Worm (Caenorhabditis elegans): ENCODE data around the gene nspf-3.
"Not testable (repeated sequence)": the region's sequence is repeated elsewhere in the genome, so short reads cannot be mapped to it uniquely, and the experiment has no call there.

The nspf-3 gene

DNA sequence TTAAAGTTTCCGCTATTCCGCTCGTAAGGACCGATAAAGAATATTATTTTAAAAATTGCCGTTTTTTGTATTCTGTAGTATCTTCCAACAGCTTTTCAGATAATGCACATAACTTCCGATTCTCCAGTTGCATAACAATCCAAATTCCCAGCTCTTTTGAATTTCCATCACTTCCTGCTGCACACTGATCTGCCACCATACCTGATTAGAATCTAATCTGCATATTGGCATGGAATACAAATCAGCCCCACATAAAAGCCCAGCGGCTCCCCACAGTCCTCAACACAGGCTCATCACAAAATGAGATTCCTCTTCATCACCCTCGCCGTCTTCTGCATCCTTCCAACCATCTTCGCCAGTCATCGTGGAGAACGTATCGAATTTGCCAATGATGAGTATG lies 1.4 kb downstream of the nspf-3 start, which contains the start of gene nspf-2:
Gene nspf-2 (plus strand): TSS at position 301 of the 400 bp plus-strand sequence.
- TF ChIP-seq lin-38 (GFP tag; IDR thresholded peaks at IDR 0.05); snpc-1.2 (GFP tag; IDR thresholded peaks at IDR 0.05); daf-12 (tag; optimal IDR thresholded peaks at IDR 0.05): not testable (repeated sequence)

DNA sequence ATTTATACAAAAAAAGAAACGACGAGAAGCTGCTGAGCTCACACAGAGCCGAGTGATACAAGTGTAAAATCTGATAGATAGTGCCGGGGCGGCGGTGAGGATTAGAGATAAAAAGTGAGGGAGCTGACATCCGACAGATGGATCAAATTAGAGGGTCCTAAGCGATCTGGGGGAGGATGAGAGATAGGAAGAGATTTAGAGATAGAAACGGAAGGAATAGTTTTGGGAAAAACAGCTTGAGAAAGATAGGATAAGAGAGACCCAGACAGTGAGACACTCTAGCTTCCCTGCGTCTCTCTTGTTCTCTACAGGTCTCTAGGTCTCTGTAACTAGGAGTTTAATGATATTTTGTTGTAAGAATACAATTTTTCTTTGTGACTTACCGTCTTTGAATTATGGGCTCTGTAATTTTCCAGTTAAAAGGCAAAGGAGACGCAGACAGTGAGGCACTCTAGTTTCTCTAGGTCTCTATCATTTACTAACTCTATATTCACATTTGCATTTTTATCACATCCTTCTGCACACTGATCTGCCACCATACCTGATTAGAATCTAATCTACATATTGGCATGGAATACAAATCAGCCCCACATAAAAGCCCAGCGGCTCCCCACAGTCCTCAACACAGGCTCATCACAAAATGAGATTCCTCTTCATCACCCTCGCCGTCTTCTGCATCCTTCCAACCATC lies 2.9 kb downstream of the nspf-3 start, which contains the start of the genes sup-9 and nspf-1:
Gene sup-9 (minus strand): TSS at position 43 of the 691 bp plus-strand sequence.
Gene nspf-1 (plus strand): TSS at position 641 of the 691 bp plus-strand sequence.
- TF ChIP-seq dve-1 (tag; optimal IDR thresholded peaks at IDR 0.05; ENCODE audit: insufficient read depth), result no peak
- TF ChIP-seq Y75B8A.6 (GFP tag; IDR thresholded peaks at IDR 0.05), result no peak
- TF ChIP-seq zfp-2 (tag; optimal IDR thresholded peaks at IDR 0.05), result no peak
- TF ChIP-seq ctbp-1 (GFP tag; IDR thresholded peaks at IDR 0.05), result 0 out of 2 replicates have a peak, but pooled peaks have one; percentile 32
- no peak for TF ChIP-seq unc-130 (GFP tag; optimal IDR thresholded peaks at IDR 0.05)
- no peak for TF ChIP-seq F44E2.7 (GFP tag; IDR thresholded peaks at IDR 0.05)
- peak in 1 of 2 experiments; percentile 45 for TF ChIP-seq daf-16 (GFP tag; optimal IDR thresholded peaks at IDR 0.05)
- TF ChIP-seq daf-16 (tag; optimal IDR thresholded peaks at IDR 0.05), result no peak
- TF ChIP-seq nhr-11 (tag; optimal IDR thresholded peaks at IDR 0.05), result peak; percentile 9
- TF ChIP-seq F10B5.3 (tag; optimal IDR thresholded peaks at IDR 0.05), result no peak
- no peak for TF ChIP-seq ces-1 (GFP tag; optimal IDR thresholded peaks at IDR 0.05)

DNA sequence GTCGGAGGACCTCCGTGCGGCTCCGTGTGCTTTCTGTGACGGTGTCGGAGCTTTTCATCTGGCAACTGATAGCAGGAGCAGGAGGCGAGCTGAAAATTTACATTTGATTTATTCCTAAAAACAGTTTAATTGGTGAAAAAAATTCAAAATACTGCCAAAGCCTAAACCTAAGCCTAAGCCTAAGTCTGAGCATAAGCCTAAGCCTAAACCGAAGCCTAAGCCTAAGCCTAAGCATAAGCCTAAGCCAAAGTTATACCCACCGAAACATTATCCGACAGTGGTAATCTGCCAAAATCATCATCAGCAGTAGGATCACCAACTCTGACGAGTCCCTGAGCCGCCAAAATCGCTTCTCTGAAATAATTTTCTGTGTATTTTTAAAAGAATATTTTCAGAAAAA lies 5.2 kb downstream of the nspf-3 start:
- peak; percentile 96 for TF ChIP-seq aha-1 (tag)
- TF ChIP-seq nhr-76 (tag; optimal IDR thresholded peaks at IDR 0.05), result no peak
- no peak for TF ChIP-seq attf-4 (tag; optimal IDR thresholded peaks at IDR 0.05)

DNA sequence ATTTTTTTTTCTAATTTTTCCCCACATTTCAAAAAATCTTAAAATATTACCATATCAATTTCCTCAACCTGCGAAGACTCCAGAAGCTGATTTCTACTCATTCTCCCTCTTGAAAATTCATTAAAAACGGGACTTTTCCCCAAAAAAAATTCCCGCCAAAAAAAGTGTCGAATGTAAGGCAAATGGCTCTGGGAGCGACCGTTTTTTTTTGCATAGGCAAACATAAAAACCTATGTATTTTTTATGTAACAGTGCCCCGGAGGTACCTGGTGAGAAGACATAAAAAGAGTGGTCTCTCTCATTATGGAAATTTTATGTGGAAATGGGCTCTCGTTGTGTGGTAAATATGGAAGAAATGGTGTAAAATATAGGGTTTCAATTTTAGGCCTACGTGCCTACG lies 5.8 kb downstream of the nspf-3 start, which contains the start of gene ceh-87:
Gene ceh-87 (minus strand): TSS at position 101 of the 400 bp plus-strand sequence.
- no peak for TF ChIP-seq nhr-237 (tag; optimal IDR thresholded peaks at IDR 0.05)
- TF ChIP-seq Y105C5A.15 (GFP tag; IDR thresholded peaks at IDR 0.05), result no peak
- no peak for TF ChIP-seq sdz-12 (GFP tag; optimal IDR thresholded peaks at IDR 0.05)
- TF ChIP-seq daf-16 (GFP tag; optimal IDR thresholded peaks at IDR 0.05), result no peak
- TF ChIP-seq daf-16 (tag; optimal IDR thresholded peaks at IDR 0.05), result no peak
- TF ChIP-seq F26F4.8 (GFP tag; conservative IDR thresholded peaks at IDR 0.05), result no peak
- TF ChIP-seq snpc-1.2 (GFP tag; IDR thresholded peaks at IDR 0.05), result no peak
- no peak for TF ChIP-seq zfp-3 (GFP tag; conservative IDR thresholded peaks at IDR 0.05)
- no peak for TF ChIP-seq spr-1 (tag; optimal IDR thresholded peaks at IDR 0.05)

DNA sequence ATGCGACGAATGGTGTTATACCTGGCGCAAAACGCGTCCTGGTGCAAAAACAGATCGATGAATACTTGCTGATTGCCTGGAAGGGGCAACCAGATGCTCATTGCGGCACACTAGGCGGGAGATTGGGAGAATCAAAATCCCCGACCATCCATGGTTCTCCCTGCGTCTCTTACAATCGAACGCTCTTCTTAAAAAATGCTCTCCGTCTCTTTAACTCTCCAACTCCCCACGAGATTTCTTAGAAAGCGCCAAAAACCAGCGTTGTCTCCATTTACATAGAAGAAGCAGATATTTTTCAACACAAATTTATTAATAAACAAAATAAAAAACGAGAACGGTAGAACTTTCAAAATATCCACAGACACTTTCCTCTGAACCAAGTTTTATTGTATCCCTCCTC lies 8.9 kb downstream of the nspf-3 start, which contains the start of gene F34D6.1:
Gene F34D6.1 (minus strand): TSS at position 101 of the 400 bp plus-strand sequence.
- TF ChIP-seq egl-43 (GFP tag; IDR thresholded peaks at IDR 0.05) (no peak), aha-1 (tag) (peak; percentile 36)

DNA sequence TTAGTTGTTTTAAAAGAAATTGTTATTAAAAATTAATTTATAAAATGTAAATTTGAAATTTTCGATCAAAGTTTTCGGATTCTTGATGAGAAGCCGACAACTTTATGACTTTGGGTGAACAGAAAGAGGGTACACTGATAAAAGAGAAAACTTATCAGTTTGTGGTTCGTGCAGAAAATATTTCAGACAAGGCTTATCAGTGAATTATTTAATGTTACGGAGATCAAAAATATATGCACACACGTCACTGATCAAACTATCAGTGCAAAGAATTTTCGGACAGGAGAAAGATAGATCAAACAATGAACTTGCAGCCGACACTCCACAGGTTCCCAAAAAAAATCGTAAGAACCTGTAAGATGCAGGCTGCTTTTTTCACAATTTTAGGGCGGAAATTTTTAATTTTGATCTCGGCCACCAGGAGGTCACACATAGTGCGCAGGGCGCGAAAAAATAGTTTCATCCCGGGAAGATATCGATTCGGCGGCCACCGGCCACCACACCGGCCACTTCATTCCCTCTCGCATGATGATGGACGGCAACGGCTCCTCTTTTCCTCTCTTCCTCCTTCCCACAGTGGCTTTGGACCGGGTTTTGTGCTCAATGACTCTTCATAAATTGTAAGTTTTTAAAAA lies 12.3 kb downstream of the nspf-3 start, which contains the start of gene F22E5.17:
Gene F22E5.17 (plus strand): TSS at position 508 of the 635 bp plus-strand sequence.
- TF ChIP-seq pha-4 (GFP tag; IDR thresholded peaks at IDR 0.05) (no peak), pha-4 (tag; optimal IDR thresholded peaks at IDR 0.05) (no peak), F26F4.8 (GFP tag; conservative IDR thresholded peaks at IDR 0.05) (no peak), hlh-11 (tag; optimal IDR thresholded peaks at IDR 0.05) (peak; percentile 63), zfp-2 (tag; optimal IDR thresholded peaks at IDR 0.05) (no peak), pqm-1 (tag; optimal IDR thresholded peaks at IDR 0.05) (peak; percentile 94), ZK337.2 (GFP tag; IDR thresholded peaks at IDR 0.05) (no peak), ama-1 (optimal IDR thresholded peaks at IDR 0.05) (no peak), php-3 (GFP tag; IDR thresholded peaks at IDR 0.05) (peak; percentile 48; the same call in 1 of the 2 replicates), aha-1 (tag) (no peak), lin-13 (GFP tag; optimal IDR thresholded peaks at IDR 0.05) (no peak), lin-29 (GFP tag; IDR thresholded peaks at IDR 0.05) (no peak), saeg-2 (GFP tag; IDR thresholded peaks at IDR 0.05) (no peak), skn-1 (tag; optimal IDR thresholded peaks at IDR 0.05) (no peak), nhr-48 (tag; optimal IDR thresholded peaks at IDR 0.05) (peak; percentile 33), mep-1 (tag; optimal IDR thresholded peaks at IDR 0.05) (no peak), lin-1 (GFP tag; IDR thresholded peaks at IDR 0.05) (0 out of 2 replicates have a peak, but pooled peaks have one; percentile 12), dmd-9 (GFP tag; IDR thresholded peaks at IDR 0.05) (no peak), egl-43 (GFP tag; IDR thresholded peaks at IDR 0.05) (0 out of 2 replicates have a peak, but pooled peaks have one; percentile 41), daf-12 (tag; optimal IDR thresholded peaks at IDR 0.05) (no peak), mxl-2 (GFP tag; conservative IDR thresholded peaks at IDR 0.05) (no peak), dve-1 (tag; optimal IDR thresholded peaks at IDR 0.05; ENCODE audit: insufficient read depth) (no peak)
